Worm (Caenorhabditis elegans) whole organism, L4 larva: ENCODE data around the gene C16A3.2.

Source experiments
- F37D6.2 ChIP-seq: sonication (generic microtip); optimal IDR thresholded peaks from 2 replicates; lab custom pipeline; 2016; ENCODE audit warnings: mild to moderate bottlenecking, missing genetic modification characterization, missing compliant biosample characterization
- R02D3.7 ChIP-seq: fragments of 150-350 bp; sonication (generic microtip); optimal IDR thresholded peaks from 3 replicates; lab custom pipeline; 2014; ENCODE audit warnings: missing biosample characterization, missing genetic modification characterization
- Y5F2A.4 ChIP-seq: fragments of 200-800 bp; sonication (Bioruptor generic); optimal IDR thresholded peaks from 2 replicates; lab custom pipeline; 2018; ENCODE audit warnings: mild to moderate bottlenecking, missing genetic modification characterization, missing compliant biosample characterization
- aha-1 ChIP-seq: fragments of 150-350 bp; peaks from one replicate; lab custom pipeline; 2014; ENCODE audit warnings: missing biosample characterization, missing genetic modification characterization
- attf-4 ChIP-seq: sonication (generic microtip); optimal IDR thresholded peaks from 3 replicates; lab custom pipeline; 2017; ENCODE audit warnings: missing biosample characterization, missing genetic modification characterization
- ceh-20 ChIP-seq: fragments of 200-800 bp; sonication (Bioruptor generic); IDR thresholded peaks from 2 replicates; pipeline ENCODE4 v1.3.6; 2022; ENCODE audit warnings: missing genetic modification reagents, missing genetic modification characterization, missing compliant biosample characterization
- ceh-28 ChIP-seq: fragments of 150-350 bp; optimal IDR thresholded peaks from 2 replicates; lab custom pipeline; 2014; ENCODE audit warnings: missing biosample characterization, missing genetic modification reagents, missing genetic modification characterization
- ceh-62 ChIP-seq: sonication (generic microtip); optimal IDR thresholded peaks from 2 replicates; lab custom pipeline; 2017; ENCODE audit warnings: missing biosample characterization, missing genetic modification characterization
- daf-12 ChIP-seq: fragments of 150-350 bp; optimal IDR thresholded peaks from 2 replicates; lab custom pipeline; 2014; ENCODE audit warnings: missing biosample characterization, missing genetic modification reagents, missing genetic modification characterization
- daf-16 ChIP-seq, 3 experiments: sonication (generic microtip); optimal IDR thresholded peaks; 2 replicates each; lab custom pipeline; 2016 to 2017; ENCODE audit warnings: missing genetic modification characterization in 3 of 3, missing genetic modification reagents in 3 of 3, mild to moderate bottlenecking in 2 of 3, missing compliant biosample characterization in 2 of 3, missing biosample characterization in 1 of 3, moderate library complexity in 1 of 3
- dmd-6 ChIP-seq: fragments of 200-800 bp; sonication (Bioruptor generic); IDR thresholded peaks from 2 replicates; pipeline ENCODE4 v1.3.6; 2022; ENCODE audit warnings: missing genetic modification reagents, missing genetic modification characterization, missing compliant biosample characterization
- dmd-9 ChIP-seq: fragments of 200-800 bp; sonication (Bioruptor generic); IDR thresholded peaks from 2 replicates; pipeline ENCODE4 v1.3.6; 2022; ENCODE audit warnings: missing genetic modification reagents, missing genetic modification characterization, missing compliant biosample characterization
- dpl-1 ChIP-seq: fragments of 150-350 bp; optimal IDR thresholded peaks from 2 replicates; lab custom pipeline; 2014; ENCODE audit warnings: missing biosample characterization, missing genetic modification reagents, missing genetic modification characterization
- egl-43 ChIP-seq: fragments of 200-800 bp; sonication (Bioruptor generic); IDR thresholded peaks from 2 replicates; pipeline ENCODE4 v1.3.6; 2022; ENCODE audit warnings: missing genetic modification reagents, missing genetic modification characterization, missing compliant biosample characterization
- fkh-10 ChIP-seq: fragments of 150-350 bp; optimal IDR thresholded peaks from 2 replicates; lab custom pipeline; 2014; ENCODE audit warnings: missing biosample characterization, missing genetic modification reagents, missing genetic modification characterization
- gei-8 ChIP-seq: fragments of 200-800 bp; sonication (Bioruptor generic); optimal IDR thresholded peaks from 2 replicates; lab custom pipeline; 2018; ENCODE audit warnings: mild to moderate bottlenecking, missing genetic modification characterization, missing compliant biosample characterization
- hlh-11 ChIP-seq: fragments of 200-800 bp; sonication (Bioruptor generic); optimal IDR thresholded peaks from 2 replicates; lab custom pipeline; 2018; ENCODE audit warnings: mild to moderate bottlenecking, missing genetic modification characterization, missing compliant biosample characterization
- hlh-30 ChIP-seq: sonication (generic microtip); optimal IDR thresholded peaks from 2 replicates; lab custom pipeline; 2017; ENCODE audit warnings: antibody characterized with exemption, mild to moderate bottlenecking, missing genetic modification characterization, missing compliant biosample characterization; ENCODE audit not compliant: insufficient read depth
- lin-1 ChIP-seq: fragments of 200-800 bp; sonication (Bioruptor generic); IDR thresholded peaks from 2 replicates; pipeline ENCODE4 v1.3.6; 2022; ENCODE audit warnings: missing genetic modification reagents, missing genetic modification characterization, missing compliant biosample characterization
- lin-13 ChIP-seq: fragments of 150-350 bp; optimal IDR thresholded peaks from 2 replicates; lab custom pipeline; 2014; ENCODE audit warnings: missing biosample characterization, missing genetic modification reagents, missing genetic modification characterization
- lir-3 ChIP-seq: sonication (generic microtip); optimal IDR thresholded peaks from 2 replicates; lab custom pipeline; 2016; ENCODE audit warnings: mild to moderate bottlenecking, missing genetic modification characterization, missing compliant biosample characterization
- lsy-2 ChIP-seq, 2 experiments: fragments of 150-350 bp in 1 of 2; sonication (generic microtip) in 1 of 2; optimal IDR thresholded peaks; 2 replicates each; lab custom pipeline; 2014 to 2017; ENCODE audit warnings: missing biosample characterization in 2 of 2, missing genetic modification characterization in 2 of 2
- madf-9 ChIP-seq: fragments of 200-800 bp; sonication (Bioruptor generic); conservative IDR thresholded peaks from 2 replicates; pipeline ENCODE4 v1.3.6; 2022; ENCODE audit warnings: missing genetic modification reagents, missing genetic modification characterization, missing compliant biosample characterization
- mdl-1 ChIP-seq, 2 experiments: fragments of 150-350 bp in 1 of 2; sonication (generic microtip) in 1 of 2; optimal IDR thresholded peaks; 2 replicates each; lab custom pipeline; 2014 to 2017; ENCODE audit warnings: missing biosample characterization in 2 of 2, missing genetic modification characterization in 2 of 2
- mdt-29 ChIP-seq: fragments of 200-800 bp; sonication (Bioruptor generic); IDR thresholded peaks from 2 replicates; pipeline ENCODE4 v1.3.6; 2022; ENCODE audit warnings: missing genetic modification reagents, missing genetic modification characterization, missing compliant biosample characterization
- mxl-2 ChIP-seq: fragments of 200-800 bp; sonication (Bioruptor generic); conservative IDR thresholded peaks from 2 replicates; pipeline ENCODE4 v1.3.6; 2022; ENCODE audit warnings: missing genetic modification reagents, missing genetic modification characterization, missing compliant biosample characterization
- nhr-10 ChIP-seq: fragments of 150-350 bp; optimal IDR thresholded peaks from 2 replicates; lab custom pipeline; 2014; ENCODE audit warnings: missing biosample characterization, missing genetic modification characterization
- nhr-102 ChIP-seq: sonication (generic microtip); optimal IDR thresholded peaks from 2 replicates; lab custom pipeline; 2016; ENCODE audit warnings: mild to moderate bottlenecking, missing genetic modification characterization, moderate library complexity, missing compliant biosample characterization
- nhr-11 ChIP-seq: fragments of 150-350 bp; optimal IDR thresholded peaks from 2 replicates; lab custom pipeline; 2014; ENCODE audit warnings: missing biosample characterization, missing genetic modification characterization
- nhr-237 ChIP-seq: sonication (generic microtip); optimal IDR thresholded peaks from 2 replicates; lab custom pipeline; 2017; ENCODE audit warnings: missing biosample characterization, missing genetic modification characterization
- nhr-28 ChIP-seq: fragments of 150-350 bp; optimal IDR thresholded peaks from 2 replicates; lab custom pipeline; 2014; ENCODE audit warnings: missing biosample characterization, missing genetic modification characterization
- nhr-6 ChIP-seq: fragments of 150-350 bp; optimal IDR thresholded peaks from 2 replicates; lab custom pipeline; 2014; ENCODE audit warnings: missing biosample characterization, missing genetic modification characterization
- nhr-76 ChIP-seq: fragments of 150-350 bp; optimal IDR thresholded peaks from 2 replicates; lab custom pipeline; 2014; ENCODE audit warnings: missing biosample characterization, missing genetic modification characterization
- nhr-77 ChIP-seq: fragments of 150-350 bp; optimal IDR thresholded peaks from 2 replicates; lab custom pipeline; 2014; ENCODE audit warnings: missing biosample characterization, missing genetic modification characterization
- pqm-1 ChIP-seq: sonication (generic microtip); optimal IDR thresholded peaks from 2 replicates; lab custom pipeline; 2017; ENCODE audit warnings: missing biosample characterization, missing genetic modification characterization
- skn-1 ChIP-seq: fragments of 150-350 bp; optimal IDR thresholded peaks from 2 replicates; lab custom pipeline; 2014; ENCODE audit warnings: missing biosample characterization, missing genetic modification characterization
- spr-3 ChIP-seq: fragments of 200-800 bp; sonication (Bioruptor generic); optimal IDR thresholded peaks from 2 replicates; lab custom pipeline; 2018; ENCODE audit warnings: mild to moderate bottlenecking, missing genetic modification characterization, missing compliant biosample characterization
- unc-39 ChIP-seq: sonication (generic microtip); optimal IDR thresholded peaks from 2 replicates; lab custom pipeline; 2017; ENCODE audit warnings: missing biosample characterization, missing genetic modification characterization
- unc-62 ChIP-seq, 3 experiments: fragments of 150-350 bp in 1 of 3; sonication (generic microtip); optimal IDR thresholded peaks in 2 of 3; peaks in 1 of 3; 1 replicate in 1 of 3; 2 replicates in 2 of 3; lab custom pipeline; 2014 to 2017; ENCODE audit warnings: missing biosample characterization in 3 of 3, missing genetic modification characterization in 3 of 3, missing genetic modification reagents in 3 of 3, missing genotype in 1 of 3
- vab-7 ChIP-seq: fragments of 200-800 bp; sonication (Bioruptor generic); IDR thresholded peaks from 2 replicates; pipeline ENCODE4 v1.3.6; 2022; ENCODE audit warnings: missing genetic modification reagents, missing genetic modification characterization, missing compliant biosample characterization
- zfp-2 ChIP-seq: sonication (generic microtip); optimal IDR thresholded peaks from 2 replicates; lab custom pipeline; 2016; ENCODE audit warnings: mild to moderate bottlenecking, missing genetic modification characterization, missing compliant biosample characterization
- zip-2 ChIP-seq: fragments of 150-350 bp; optimal IDR thresholded peaks from 2 replicates; lab custom pipeline; 2014; ENCODE audit warnings: missing biosample characterization, missing genetic modification characterization

The C16A3.2 gene

DNA sequence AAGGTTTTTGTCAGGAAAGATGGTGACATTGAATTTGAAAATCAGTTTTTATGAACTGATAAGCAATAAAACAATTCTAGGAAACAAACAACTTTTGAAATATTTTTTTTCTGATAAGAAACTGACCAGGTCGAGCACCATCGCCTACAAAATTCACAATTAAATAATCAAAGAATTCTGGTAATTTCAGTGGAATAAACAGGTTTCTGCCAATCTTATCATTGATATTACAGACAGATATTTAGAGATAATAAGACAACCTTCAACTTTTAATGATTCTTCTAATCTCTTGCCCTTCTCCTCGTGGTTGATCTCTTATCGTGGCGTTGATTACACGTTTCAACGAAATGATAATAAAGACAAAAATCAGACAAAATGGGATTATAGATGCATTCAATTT lies 6.7 kb downstream of the C16A3.2 start (continued):
- TF ChIP-seq daf-16 (GFP tag; optimal IDR thresholded peaks at IDR 0.05; lab: Kevin White, UChicago) (peak in 1 of 2 experiments; percentile 57), daf-16 (tag; optimal IDR thresholded peaks at IDR 0.05; lab: Kevin White, UChicago) (peak; percentile 95), dmd-9 (GFP tag; lab: Robert Waterston, UW) (no peak), F37D6.2 (no peak), lir-3 (tag; lab: Kevin White, UChicago) (no peak), daf-12 (no peak), lsy-2 (tag; optimal IDR thresholded peaks at IDR 0.05; lab: Kevin White, UChicago) (peak in 1 of 2 experiments; percentile 33), aha-1 (tag; lab: Kevin White, UChicago) (no peak), vab-7 (no peak), dpl-1 (GFP tag; lab: Kevin White, UChicago) (no peak), nhr-237 (no peak), madf-9 (GFP tag; lab: Robert Waterston, UW) (no peak), zip-2 (tag; lab: Kevin White, UChicago) (no peak), mdt-29 (GFP tag; lab: Robert Waterston, UW) (no peak), mxl-2 (GFP tag; lab: Robert Waterston, UW) (no peak), mdl-1 (tag; optimal IDR thresholded peaks at IDR 0.05; lab: Kevin White, UChicago) (peak in 1 of 2 experiments; percentile 76), dmd-6 (GFP tag; lab: Robert Waterston, UW) (peak; percentile 86), nhr-10 (tag; lab: Kevin White, UChicago) (no peak), skn-1 (tag; lab: Kevin White, UChicago) (no peak), fkh-10 (GFP tag; lab: Kevin White, UChicago) (no peak), egl-43 (GFP tag; lab: Robert Waterston, UW) (no peak), zfp-2 (no peak), nhr-28 (tag; lab: Kevin White, UChicago) (peak; percentile 59), nhr-6 (tag; lab: Kevin White, UChicago) (no peak), unc-39 (no peak), ceh-62 (tag; lab: Kevin White, UChicago) (no peak), Y5F2A.4 (GFP tag; lab: Kevin White, UChicago) (no peak), pqm-1 (tag; lab: Kevin White, UChicago) (peak; percentile 79), spr-3 (GFP tag; lab: Kevin White, UChicago) (no peak), attf-4 (tag; lab: Kevin White, UChicago) (no peak), ceh-20 (GFP tag; lab: Robert Waterston, UW) (peak; percentile 34; the same call in 1 of the 2 replicates), hlh-30 (tag; lab: Kevin White, UChicago) (peak; percentile 6)
- TF ChIP-seq, all 104 proteins: peak for 17

DNA sequence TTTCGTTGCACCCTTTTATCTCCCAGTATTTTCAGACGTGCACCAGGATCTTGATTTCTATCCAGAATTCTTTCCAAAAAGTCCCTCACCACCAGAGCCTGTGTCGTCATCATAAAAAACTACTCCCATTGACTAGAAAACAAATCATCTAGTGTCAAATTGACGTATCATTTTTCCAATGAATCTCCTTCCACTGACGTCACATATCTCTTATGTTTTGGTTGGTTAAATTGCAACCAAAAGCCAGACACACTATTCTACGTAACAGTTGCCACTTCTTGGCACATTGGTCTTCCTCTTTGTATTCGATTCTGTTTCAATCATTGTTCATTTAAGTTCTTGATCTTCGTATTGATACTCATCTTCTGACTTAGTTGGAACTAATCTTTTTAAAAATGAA lies 8.5 kb downstream of the C16A3.2 start:
- peak; percentile 63 for TF ChIP-seq nhr-11 (tag; lab: Kevin White, UChicago)
- no peak for TF ChIP-seq R02D3.7 (tag; lab: Kevin White, UChicago)
- TF ChIP-seq daf-16 (GFP tag; optimal IDR thresholded peaks at IDR 0.05; lab: Kevin White, UChicago) = peak in 1 of 2 experiments; percentile 72
- TF ChIP-seq daf-16 (tag; optimal IDR thresholded peaks at IDR 0.05; lab: Kevin White, UChicago) = no peak
- peak; percentile 65 for TF ChIP-seq aha-1 (tag; lab: Kevin White, UChicago)

DNA sequence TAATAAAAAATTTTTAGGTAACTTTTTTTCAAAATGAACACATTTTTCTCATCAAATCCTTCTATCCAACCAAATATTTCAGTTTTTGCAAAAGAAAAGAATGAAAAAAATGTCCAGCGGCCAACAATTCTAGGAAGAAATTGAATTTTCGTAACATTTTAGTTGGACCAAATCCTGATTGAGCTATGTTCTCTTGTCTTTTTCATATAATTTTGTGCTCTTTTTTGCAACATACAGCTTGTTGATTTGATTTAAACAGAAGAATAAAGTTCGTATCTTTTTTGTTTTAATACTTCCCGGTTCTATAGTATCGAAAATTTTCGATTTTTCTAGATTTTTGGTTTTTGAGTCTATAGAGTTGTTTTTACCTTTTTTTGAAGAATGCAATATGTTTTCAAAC lies 9.8 kb downstream of the C16A3.2 start:
- peak; percentile 73 for TF ChIP-seq fkh-10 (GFP tag; lab: Kevin White, UChicago)
- TF ChIP-seq dmd-9 (GFP tag; lab: Robert Waterston, UW) = no peak
- no peak for TF ChIP-seq nhr-77 (tag; lab: Kevin White, UChicago)
- TF ChIP-seq nhr-10 (tag; lab: Kevin White, UChicago) = no peak
- no peak for TF ChIP-seq ceh-28 (tag; lab: Kevin White, UChicago)
- TF ChIP-seq lin-13 (GFP tag; lab: Kevin White, UChicago) = no peak
- TF ChIP-seq daf-12 = no peak

DNA sequence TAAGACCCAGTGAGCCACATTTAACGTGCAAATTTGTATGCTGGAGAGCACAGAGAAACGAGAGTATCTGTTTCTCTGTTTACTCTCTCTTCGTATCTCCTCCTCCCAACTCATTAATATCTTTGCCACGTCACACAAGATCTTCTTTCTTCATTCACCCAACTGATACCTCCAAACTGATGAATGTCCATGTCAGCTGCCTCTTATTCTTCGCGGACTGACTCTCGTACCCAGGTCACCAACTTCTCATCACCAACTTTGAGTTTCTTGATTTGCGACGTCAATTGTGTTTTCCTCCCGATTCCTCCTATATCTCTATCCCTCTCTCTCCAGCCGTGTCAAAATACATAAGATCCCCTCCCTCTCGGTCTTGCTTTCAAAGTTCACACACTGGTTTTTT lies 12.7 kb downstream of the C16A3.2 start:
- TF ChIP-seq nhr-102 (tag; lab: Kevin White, UChicago) (no peak), unc-62 (GFP tag; optimal IDR thresholded peaks at IDR 0.05 in 1 of 2; lab: Kevin White, UChicago) (peak in 1 of 2 experiments; percentile 74), unc-62 (tag; optimal IDR thresholded peaks at IDR 0.05; lab: Kevin White, UChicago) (no peak), lin-1 (GFP tag; lab: Robert Waterston, UW) (no peak), hlh-11 (tag; lab: Kevin White, UChicago) (peak; percentile 35), gei-8 (GFP tag; lab: Kevin White, UChicago) (no peak), nhr-76 (no peak), daf-16 (GFP tag; optimal IDR thresholded peaks at IDR 0.05; lab: Kevin White, UChicago) (peak in 1 of 2 experiments; percentile 64), daf-16 (tag; optimal IDR thresholded peaks at IDR 0.05; lab: Kevin White, UChicago) (no peak)
